Worm (Caenorhabditis elegans) whole organism, L1 larva: ENCODE measurements around the gene abu-2.
"Not testable (repeated sequence)": the region's sequence is repeated elsewhere in the genome, so short reads cannot be mapped to it uniquely, and the experiment has no call there.

Experiments used
- C04F5.9 ChIP-seq: sonication (generic microtip); optimal IDR thresholded peaks from 2 replicates; lab custom pipeline; 2016; ENCODE audit warnings: missing genetic modification characterization, missing compliant biosample characterization
- C16A3.4 ChIP-seq: fragments of 150-350 bp; optimal IDR thresholded peaks from 2 replicates; lab custom pipeline; 2014; ENCODE audit warnings: missing biosample characterization, missing genetic modification characterization
- C34B4.2 ChIP-seq: sonication (generic microtip); optimal IDR thresholded peaks from 2 replicates; lab custom pipeline; 2017; ENCODE audit warnings: mild to moderate bottlenecking, missing genetic modification characterization, missing compliant biosample characterization
- Y116A8C.19 ChIP-seq: sonication (generic microtip); optimal IDR thresholded peaks from 2 replicates; lab custom pipeline; 2016; ENCODE audit warnings: missing compliant biosample characterization, missing genetic modification characterization, borderline replicate concordance
- alr-1 ChIP-seq: fragments of 200-800 bp; sonication (Bioruptor generic); optimal IDR thresholded peaks from 2 replicates; lab custom pipeline; 2018; ENCODE audit warnings: borderline replicate concordance, mild to moderate bottlenecking, missing genetic modification characterization, missing compliant biosample characterization
- aly-2 ChIP-seq: fragments of 150-350 bp; optimal IDR thresholded peaks from 2 replicates; lab custom pipeline; 2014; ENCODE audit warnings: missing biosample characterization, missing genetic modification characterization
- blmp-1 ChIP-seq: fragments of 150-350 bp; optimal IDR thresholded peaks from 2 replicates; lab custom pipeline; 2014; ENCODE audit warnings: missing biosample characterization, missing genetic modification characterization
- ceh-8 ChIP-seq: fragments of 200-800 bp; sonication (Bioruptor generic); optimal IDR thresholded peaks from 2 replicates; lab custom pipeline; 2018; ENCODE audit warnings: mild to moderate bottlenecking, missing genetic modification characterization, moderate library complexity, missing compliant biosample characterization
- ceh-82 ChIP-seq, 3 experiments: fragments of 150-350 bp in 1 of 3; sonication (generic microtip) in 2 of 3; optimal IDR thresholded peaks; 2 replicates each; lab custom pipeline; 2014 to 2017; ENCODE audit warnings: missing biosample characterization in 3 of 3, missing genetic modification characterization in 3 of 3
- ces-1 ChIP-seq: fragments of 150-350 bp; optimal IDR thresholded peaks from 2 replicates; lab custom pipeline; 2014; ENCODE audit warnings: missing biosample characterization, missing genetic modification reagents, missing genetic modification characterization
- dpl-1 ChIP-seq, 3 experiments: fragments of 150-350 bp in 2 of 3; sonication (generic microtip) in 1 of 3; optimal IDR thresholded peaks; 2 replicates each; lab custom pipeline; 2014 to 2017; ENCODE audit warnings: missing biosample characterization in 3 of 3, missing genetic modification characterization in 3 of 3, missing genetic modification reagents in 3 of 3
- dsc-1 ChIP-seq: sonication (generic microtip); optimal IDR thresholded peaks from 2 replicates; lab custom pipeline; 2016; ENCODE audit warnings: mild to moderate bottlenecking, missing genetic modification characterization, missing compliant biosample characterization
- efl-1 ChIP-seq, 4 experiments: fragments of 150-350 bp; optimal IDR thresholded peaks in 3 of 4; peaks in 1 of 4; 1 replicate in 1 of 4; 2 replicates in 3 of 4; lab custom pipeline; 2014; ENCODE audit warnings: missing biosample characterization in 2 of 4, missing genetic modification characterization in 2 of 4, missing genetic modification reagents in 2 of 4
- egl-13 ChIP-seq: sonication (generic microtip); optimal IDR thresholded peaks from 2 replicates; lab custom pipeline; 2016; ENCODE audit warnings: missing genotype, missing genetic modification reagents, missing genetic modification characterization, missing compliant biosample characterization
- elt-2 ChIP-seq: sonication (generic microtip); optimal IDR thresholded peaks from 2 replicates; lab custom pipeline; 2016; ENCODE audit warnings: missing genetic modification characterization, mild to moderate bottlenecking, inconsistent platforms, missing compliant biosample characterization, missing genetic modification reagents
- ets-5 ChIP-seq: fragments of 200-800 bp; sonication (Bioruptor generic); IDR thresholded peaks from 2 replicates; pipeline ENCODE4 v1.3.6; 2022; ENCODE audit warnings: missing genetic modification characterization, missing compliant biosample characterization
- fkh-10 ChIP-seq: sonication (generic microtip); optimal IDR thresholded peaks from 2 replicates; lab custom pipeline; 2017; ENCODE audit warnings: missing biosample characterization, missing genetic modification reagents, missing genetic modification characterization
- fos-1 ChIP-seq: fragments of 150-350 bp; optimal IDR thresholded peaks from 2 replicates; lab custom pipeline; 2014; ENCODE audit warnings: missing biosample characterization, missing genetic modification characterization
- hpl-2 ChIP-seq: fragments of 150-350 bp; optimal IDR thresholded peaks from 2 replicates; lab custom pipeline; 2014; ENCODE audit warnings: missing biosample characterization, missing genetic modification reagents, missing genetic modification characterization
- mab-9 ChIP-seq: fragments of 200-800 bp; sonication (Bioruptor generic); IDR thresholded peaks from 2 replicates; pipeline ENCODE4 v1.3.6; 2022; ENCODE audit warnings: missing genetic modification reagents, missing genetic modification characterization, missing compliant biosample characterization
- nhr-11 ChIP-seq: fragments of 150-350 bp; optimal IDR thresholded peaks from 2 replicates; lab custom pipeline; 2014; ENCODE audit warnings: missing biosample characterization, missing genetic modification characterization
- nhr-237 ChIP-seq: fragments of 150-350 bp; optimal IDR thresholded peaks from 2 replicates; lab custom pipeline; 2014; ENCODE audit warnings: missing biosample characterization, missing genetic modification characterization
- nhr-47 ChIP-seq: sonication (generic microtip); optimal IDR thresholded peaks from 2 replicates; lab custom pipeline; 2016; ENCODE audit warnings: mild to moderate bottlenecking, missing genetic modification characterization, moderate library complexity, missing compliant biosample characterization
- nhr-71 ChIP-seq: sonication (generic microtip); optimal IDR thresholded peaks from 2 replicates; lab custom pipeline; 2016; ENCODE audit warnings: mild to moderate bottlenecking, missing genetic modification characterization, moderate library complexity, missing compliant biosample characterization
- nhr-77 ChIP-seq: fragments of 150-350 bp; optimal IDR thresholded peaks from 2 replicates; lab custom pipeline; 2014; ENCODE audit warnings: missing biosample characterization, missing genetic modification characterization
- nhr-85 ChIP-seq: sonication (generic microtip); peaks from one replicate; lab custom pipeline; 2016; ENCODE audit warnings: missing genetic modification characterization, inconsistent platforms, missing compliant biosample characterization
- nhr-90 ChIP-seq: sonication (generic microtip); optimal IDR thresholded peaks from 2 replicates; lab custom pipeline; 2016; ENCODE audit warnings: mild to moderate bottlenecking, missing genetic modification characterization, missing compliant biosample characterization; ENCODE audit not compliant: poor library complexity
- pax-3 ChIP-seq: fragments of 200-800 bp; sonication (Bioruptor generic); optimal IDR thresholded peaks from 2 replicates; lab custom pipeline; 2018; ENCODE audit warnings: mild to moderate bottlenecking, missing genetic modification characterization, moderate library complexity, missing compliant biosample characterization
- pqm-1 ChIP-seq: sonication (generic microtip); optimal IDR thresholded peaks from 3 replicates; lab custom pipeline; 2017; ENCODE audit warnings: missing biosample characterization, missing genetic modification characterization
- rnt-1 ChIP-seq: sonication (generic microtip); optimal IDR thresholded peaks from 2 replicates; lab custom pipeline; 2016; ENCODE audit warnings: mild to moderate bottlenecking, missing genetic modification characterization, moderate library complexity, missing compliant biosample characterization
- snpc-4 ChIP-seq: fragments of 150-350 bp; optimal IDR thresholded peaks from 2 replicates; lab custom pipeline; 2014; ENCODE audit warnings: missing biosample characterization, missing genetic modification characterization
- snu-23 ChIP-seq: sonication (generic microtip); optimal IDR thresholded peaks from 2 replicates; lab custom pipeline; 2016; ENCODE audit warnings: missing genetic modification characterization, missing compliant biosample characterization
- sox-4 ChIP-seq: sonication (generic microtip); optimal IDR thresholded peaks from 2 replicates; lab custom pipeline; 2016; ENCODE audit warnings: missing genetic modification characterization, missing compliant biosample characterization
- sptf-1 ChIP-seq: fragments of 150-350 bp; optimal IDR thresholded peaks from 2 replicates; lab custom pipeline; 2014; ENCODE audit warnings: missing biosample characterization, missing genetic modification characterization
- swsn-7 ChIP-seq: sonication (generic microtip); optimal IDR thresholded peaks from 2 replicates; lab custom pipeline; 2016; ENCODE audit warnings: missing genetic modification characterization, missing compliant biosample characterization
- tbx-2 ChIP-seq: sonication (generic microtip); optimal IDR thresholded peaks from 2 replicates; lab custom pipeline; 2016; ENCODE audit warnings: missing genetic modification characterization, missing compliant biosample characterization
- tlp-1 ChIP-seq: fragments of 150-350 bp; optimal IDR thresholded peaks from 2 replicates; lab custom pipeline; 2014; ENCODE audit warnings: missing biosample characterization, missing genetic modification characterization
- unc-98 ChIP-seq: fragments of 200-800 bp; sonication (Bioruptor generic); IDR thresholded peaks from 2 replicates; pipeline ENCODE4 v1.3.6; 2022; ENCODE audit warnings: missing genetic modification characterization, missing compliant biosample characterization
- xbp-1 ChIP-seq: sonication (generic microtip); optimal IDR thresholded peaks from 2 replicates; lab custom pipeline; 2016; ENCODE audit warnings: missing genetic modification characterization, missing compliant biosample characterization
- zag-1 ChIP-seq: fragments of 150-350 bp; optimal IDR thresholded peaks from 2 replicates; lab custom pipeline; 2014; ENCODE audit warnings: missing biosample characterization, missing genetic modification characterization

Gene abu-2

ce11 chrX:1409224-1409623, 1.2 kb downstream of the abu-2 start:
- TF ChIP-seq dpl-1 (GFP tag; optimal IDR thresholded peaks at IDR 0.05; lab: Kevin White, UChicago): no peak
- no peak for TF ChIP-seq tlp-1 (tag; lab: Kevin White, UChicago)
- TF ChIP-seq alr-1: no peak
- no peak for TF ChIP-seq ceh-82 (tag; optimal IDR thresholded peaks at IDR 0.05; lab: Kevin White, UChicago)
- TF ChIP-seq ets-5 (GFP tag; lab: Robert Waterston, UW): no peak
- no peak for TF ChIP-seq hpl-2
- TF ChIP-seq nhr-77: no peak
- TF ChIP-seq fos-1 (tag; lab: Kevin White, UChicago): no peak
- no peak for TF ChIP-seq dsc-1 (tag; lab: Kevin White, UChicago)
- no peak for TF ChIP-seq snpc-4 (tag; lab: Kevin White, UChicago)
- no peak for TF ChIP-seq snu-23 (GFP tag; lab: Kevin White, UChicago)
- no peak for TF ChIP-seq aly-2 (tag; lab: Kevin White, UChicago)
- no peak for TF ChIP-seq sox-4 (tag; lab: Kevin White, UChicago)
- TF ChIP-seq blmp-1 (tag; lab: Kevin White, UChicago): no peak
- TF ChIP-seq C04F5.9 (tag; lab: Kevin White, UChicago): no peak
- TF ChIP-seq elt-2 (tag; lab: Kevin White, UChicago): no peak
- no peak for TF ChIP-seq Y116A8C.19 (tag; lab: Kevin White, UChicago)
- no peak for TF ChIP-seq C16A3.4 (tag; lab: Kevin White, UChicago)
- no peak for TF ChIP-seq nhr-71 (tag; lab: Kevin White, UChicago)

DNA sequence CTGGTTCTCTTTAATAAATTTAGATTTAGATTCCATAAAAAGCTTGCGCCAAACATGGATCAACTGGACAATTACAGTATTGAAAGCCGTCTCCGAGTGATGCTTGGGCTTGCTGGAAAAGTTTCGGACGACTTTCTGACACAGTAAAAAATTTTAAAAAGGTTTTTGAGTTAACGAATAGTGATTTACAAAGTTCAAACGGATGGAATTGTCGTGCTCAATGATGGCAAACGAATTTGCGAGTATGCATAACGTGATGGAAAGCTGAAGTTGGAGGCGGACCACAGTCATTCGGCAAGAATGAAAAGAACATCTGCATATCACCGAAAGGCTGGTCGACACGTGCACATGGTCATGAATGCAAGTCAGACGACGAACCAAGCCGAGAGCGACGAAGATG, 6.5 kb downstream of the abu-2 start, which contains the start of gene ZK402.1:
ZK402.1 (plus strand) TSS at position 301 of the 400 bp plus-strand sequence.
- TF ChIP-seq zag-1, C34B4.2, egl-13 (tag; lab: Kevin White, UChicago): not testable (repeated sequence)

DNA sequence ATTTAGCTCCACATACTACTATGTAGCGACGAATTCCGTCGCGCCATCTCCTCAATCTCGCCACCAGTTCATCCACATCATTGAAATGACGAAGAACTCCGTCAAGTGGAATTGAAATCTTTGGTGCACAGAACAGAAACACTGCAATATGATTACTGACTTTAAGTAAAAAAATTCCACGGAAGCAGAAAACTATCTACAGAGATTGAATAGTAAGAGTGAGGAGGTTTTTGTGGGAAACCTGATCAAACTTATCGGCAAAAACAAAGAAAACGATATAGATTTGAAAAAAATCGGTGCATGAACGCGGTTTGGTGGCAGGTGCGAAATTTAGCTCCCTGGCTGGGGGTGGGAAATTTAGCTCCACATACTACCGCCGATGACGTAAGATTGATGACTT, 7.0 kb downstream of the abu-2 start, which contains the start of gene ZK402.2:
ZK402.2 (plus strand) TSS at position 301 of the 400 bp plus-strand sequence.
- TF ChIP-seq xbp-1 (tag; lab: Kevin White, UChicago); nhr-85 (tag; lab: Kevin White, UChicago); tbx-2: not testable (repeated sequence)

DNA sequence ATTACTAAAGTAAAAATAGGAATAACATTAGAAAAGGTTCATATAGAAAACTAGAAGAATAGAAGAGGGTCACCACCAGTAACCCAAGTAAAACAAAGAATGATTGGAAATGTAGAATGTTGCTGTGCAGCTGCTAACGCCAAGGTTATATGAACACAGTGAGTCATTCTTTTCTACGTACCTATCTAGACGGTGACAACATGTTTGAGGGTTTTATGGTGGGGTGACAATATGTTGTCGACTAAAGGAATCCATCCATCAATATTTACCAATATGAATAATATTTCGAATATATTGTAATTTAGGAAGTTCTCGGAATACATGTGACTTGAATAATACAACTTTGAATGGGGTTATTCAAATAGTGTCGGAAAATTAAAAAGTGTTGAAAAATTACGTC, 9.2 kb downstream of the abu-2 start, which contains the start of gene ZK402.5:
ZK402.5 (minus strand) TSS at position 101 of the 400 bp plus-strand sequence.
- no peak for TF ChIP-seq ceh-8

- TF ChIP-seq nhr-47 (no peak), hpl-2 (no peak), nhr-237 (tag; lab: Kevin White, UChicago) (no peak), ceh-82 (tag; optimal IDR thresholded peaks at IDR 0.05; lab: Kevin White, UChicago) (no peak), ces-1 (GFP tag; lab: Kevin White, UChicago) (no peak), fkh-10 (no peak), mab-9 (GFP tag; lab: Robert Waterston, UW) (no peak), pqm-1 (no peak), unc-98 (GFP tag; lab: Robert Waterston, UW) (no peak), rnt-1 (tag; lab: Kevin White, UChicago) (no peak), efl-1 (optimal IDR thresholded peaks at IDR 0.05; lab: Kevin White, UChicago) (no peak), efl-1 (GFP tag; optimal IDR thresholded peaks at IDR 0.05 in 1 of 2; lab: Kevin White, UChicago) (no peak), ceh-8 (no peak), sptf-1 (tag; lab: Kevin White, UChicago) (no peak), snu-23 (GFP tag; lab: Kevin White, UChicago) (no peak), nhr-90 (tag; lab: Kevin White, UChicago) (no peak), dpl-1 (GFP tag; optimal IDR thresholded peaks at IDR 0.05; lab: Kevin White, UChicago) (no peak), nhr-11 (tag; lab: Kevin White, UChicago) (no peak), swsn-7 (no peak), pax-3 (tag; lab: Kevin White, UChicago) (no peak)
- TF ChIP-seq, all 84 proteins: peak for 0
Observed at ce11 chrX:1397516-1397915, 12.9 kb downstream of the abu-2 start, which contains the start of gene H39E20.1. Gene H39E20.1 (minus strand): TSS chrX:1397616.
